Worm (Caenorhabditis elegans): ENCODE measurements around the gene T14E8.2.

Gene T14E8.2

ce11 chrX:6542692-6543091 lies at the start of gene T14E8.2:
Gene T14E8.2, plus strand, starts transcription at chrX:6542992.
- TF ChIP-seq aptf-3 (GFP tag; IDR thresholded peaks at IDR 0.05) (no peak), hmg-1.2 (GFP tag; IDR thresholded peaks at IDR 0.05) (no peak), nfya-2 (GFP tag; IDR thresholded peaks at IDR 0.05) (no peak), nfyb-1 (GFP tag; IDR thresholded peaks at IDR 0.05) (no peak), snpc-1.1 (tag; optimal IDR thresholded peaks at IDR 0.05; ENCODE audit: insufficient read depth) (no peak), ama-1 (optimal IDR thresholded peaks at IDR 0.05) (no peak), ama-1 (GFP tag; optimal IDR thresholded peaks at IDR 0.05) (no peak), B0019.2 (GFP tag; conservative IDR thresholded peaks at IDR 0.05) (no peak), nhr-27 (tag; optimal IDR thresholded peaks at IDR 0.05) (no peak), snpc-1.3 (tag; optimal IDR thresholded peaks at IDR 0.05; ENCODE audit: insufficient read depth) (no peak), fkh-3 (tag; optimal IDR thresholded peaks at IDR 0.05) (no peak), zim-3 (tag; optimal IDR thresholded peaks at IDR 0.05) (no peak), attf-6 (GFP tag; IDR thresholded peaks at IDR 0.05) (no peak), dpff-1 (tag; optimal IDR thresholded peaks at IDR 0.05) (no peak), ceh-100 (GFP tag; IDR thresholded peaks at IDR 0.05) (no peak), pbrm-1 (GFP tag; IDR thresholded peaks at IDR 0.05) (no peak), ztf-25 (GFP tag; IDR thresholded peaks at IDR 0.05) (no peak), sdz-38 (tag; optimal IDR thresholded peaks at IDR 0.05) (no peak), B0336.3 (GFP tag; IDR thresholded peaks at IDR 0.05) (no peak), mes-4 (tag; optimal IDR thresholded peaks at IDR 0.05) (no peak)

ce11 chrX:6499736-6500135 lies 43.1 kb upstream of the T14E8.2 start, which contains the start of gene actl-1:
Gene actl-1, minus strand, starts transcription at chrX:6499836.
- no peak for TF ChIP-seq bed-1 (GFP tag; IDR thresholded peaks at IDR 0.05)
- TF ChIP-seq ztf-25 (GFP tag; IDR thresholded peaks at IDR 0.05) = no peak
- TF ChIP-seq lin-54 (GFP tag; optimal IDR thresholded peaks at IDR 0.05) = no peak
- no peak for TF ChIP-seq zfh-2 (GFP tag; conservative IDR thresholded peaks at IDR 0.05)
- TF ChIP-seq ekl-4 (GFP tag; IDR thresholded peaks at IDR 0.05) = no peak

- no peak for TF ChIP-seq hmg-1.2 (GFP tag; IDR thresholded peaks at IDR 0.05)
- TF ChIP-seq nhr-80 (tag; optimal IDR thresholded peaks at IDR 0.05) = peak; percentile 56
- no peak for TF ChIP-seq nhr-90 (tag; optimal IDR thresholded peaks at IDR 0.05)
- no peak for TF ChIP-seq lsl-1 (GFP tag; optimal IDR thresholded peaks at IDR 0.05)
- no peak for TF ChIP-seq ztf-3 (GFP tag; optimal IDR thresholded peaks at IDR 0.05)
- TF ChIP-seq ceh-79 (tag; optimal IDR thresholded peaks at IDR 0.05) = no peak
These were observed 39.6 kb upstream of the T14E8.2 start for ce11 chrX:6503148-6503547.

ce11 chrX:6505008-6505407 lies 37.8 kb upstream of the T14E8.2 start, which contains the start of gene cdf-1:
Gene cdf-1, minus strand, starts transcription at chrX:6505143.
- TF ChIP-seq ztf-18 (tag; optimal IDR thresholded peaks at IDR 0.05) = peak; percentile 80
- no peak for TF ChIP-seq B0336.3 (GFP tag; IDR thresholded peaks at IDR 0.05)

- TF ChIP-seq F23B12.7 (tag; optimal IDR thresholded peaks at IDR 0.05; ENCODE audit: insufficient read depth) = no peak
- TF ChIP-seq F55B11.4 (tag; optimal IDR thresholded peaks at IDR 0.05; ENCODE audit: borderline replicate concordance, insufficient read depth) = no peak
- TF ChIP-seq bed-2 (GFP tag; IDR thresholded peaks at IDR 0.05) = no peak
- no peak for TF ChIP-seq cebp-1 (GFP tag; IDR thresholded peaks at IDR 0.05)
- peak; percentile 69 for TF ChIP-seq cebp-1 (tag; optimal IDR thresholded peaks at IDR 0.05)
- no peak for TF ChIP-seq lin-35 (GFP tag; optimal IDR thresholded peaks at IDR 0.05)
- no peak for TF ChIP-seq ztf-18 (tag; optimal IDR thresholded peaks at IDR 0.05)
- TF ChIP-seq lin-54 (GFP tag; optimal IDR thresholded peaks at IDR 0.05) = no peak
- TF ChIP-seq hmg-1.2 (GFP tag; IDR thresholded peaks at IDR 0.05) = peak; percentile 49; the same call in 1 of the 2 replicates
These were observed 37.1 kb upstream of the T14E8.2 start, which contains the start of gene glr-8 for ce11 chrX:6505662-6506061. Gene glr-8, plus strand, starts transcription at chrX:6505980.

Data from whole organism, young adult.